Worm (Caenorhabditis elegans) whole organism, L1 larva: ENCODE data around the gene nspb-1.

Experiments used
- C16A3.4 ChIP-seq: fragments of 150-350 bp; optimal IDR thresholded peaks from 2 replicates; lab custom pipeline; 2014; ENCODE audit warnings: missing biosample characterization, missing genetic modification characterization
- F16B12.6 ChIP-seq: fragments of 150-350 bp; optimal IDR thresholded peaks from 2 replicates; lab custom pipeline; 2014; ENCODE audit warnings: missing biosample characterization, missing genetic modification characterization
- aly-2 ChIP-seq: fragments of 150-350 bp; optimal IDR thresholded peaks from 2 replicates; lab custom pipeline; 2014; ENCODE audit warnings: missing biosample characterization, missing genetic modification characterization
- ceh-63 ChIP-seq: fragments of 200-800 bp; sonication (Bioruptor generic); optimal IDR thresholded peaks from 2 replicates; lab custom pipeline; 2018; ENCODE audit warnings: mild to moderate bottlenecking, missing genetic modification characterization, missing compliant biosample characterization
- ceh-8 ChIP-seq: fragments of 200-800 bp; sonication (Bioruptor generic); optimal IDR thresholded peaks from 2 replicates; lab custom pipeline; 2018; ENCODE audit warnings: mild to moderate bottlenecking, missing genetic modification characterization, moderate library complexity, missing compliant biosample characterization
- ceh-82 ChIP-seq, 3 experiments: fragments of 150-350 bp in 1 of 3; sonication (generic microtip) in 2 of 3; optimal IDR thresholded peaks; 2 replicates each; lab custom pipeline; 2014 to 2017; ENCODE audit warnings: missing biosample characterization in 3 of 3, missing genetic modification characterization in 3 of 3
- ceh-88 ChIP-seq: fragments of 200-800 bp; sonication (Bioruptor generic); IDR thresholded peaks from 2 replicates; pipeline ENCODE4 v1.3.6; 2022; ENCODE audit warnings: missing genetic modification characterization, missing compliant biosample characterization
- ces-1 ChIP-seq: fragments of 150-350 bp; optimal IDR thresholded peaks from 2 replicates; lab custom pipeline; 2014; ENCODE audit warnings: missing biosample characterization, missing genetic modification reagents, missing genetic modification characterization
- dpl-1 ChIP-seq, 3 experiments: fragments of 150-350 bp in 2 of 3; sonication (generic microtip) in 1 of 3; optimal IDR thresholded peaks; 2 replicates each; lab custom pipeline; 2014 to 2017; ENCODE audit warnings: missing biosample characterization in 3 of 3, missing genetic modification characterization in 3 of 3, missing genetic modification reagents in 3 of 3
- dsc-1 ChIP-seq: sonication (generic microtip); optimal IDR thresholded peaks from 2 replicates; lab custom pipeline; 2016; ENCODE audit warnings: mild to moderate bottlenecking, missing genetic modification characterization, missing compliant biosample characterization
- efl-1 ChIP-seq, 4 experiments: fragments of 150-350 bp; optimal IDR thresholded peaks in 3 of 4; peaks in 1 of 4; 1 replicate in 1 of 4; 2 replicates in 3 of 4; lab custom pipeline; 2014; ENCODE audit warnings: missing biosample characterization in 2 of 4, missing genetic modification characterization in 2 of 4, missing genetic modification reagents in 2 of 4
- egl-13 ChIP-seq: sonication (generic microtip); optimal IDR thresholded peaks from 2 replicates; lab custom pipeline; 2016; ENCODE audit warnings: missing genotype, missing genetic modification reagents, missing genetic modification characterization, missing compliant biosample characterization
- elt-2 ChIP-seq: sonication (generic microtip); optimal IDR thresholded peaks from 2 replicates; lab custom pipeline; 2016; ENCODE audit warnings: missing genetic modification characterization, mild to moderate bottlenecking, inconsistent platforms, missing compliant biosample characterization, missing genetic modification reagents
- elt-3 ChIP-seq, 6 experiments: fragments of 150-350 bp in 1 of 6; sonication (generic microtip); optimal IDR thresholded peaks; 2 replicates each; lab custom pipeline; 2017 to 2018; ENCODE audit warnings: missing biosample characterization in 6 of 6, missing genetic modification characterization in 6 of 6, inconsistent platforms in 1 of 6
- ets-5 ChIP-seq: fragments of 200-800 bp; sonication (Bioruptor generic); IDR thresholded peaks from 2 replicates; pipeline ENCODE4 v1.3.6; 2022; ENCODE audit warnings: missing genetic modification characterization, missing compliant biosample characterization
- fkh-8 ChIP-seq: sonication (generic microtip); optimal IDR thresholded peaks from 2 replicates; lab custom pipeline; 2016; ENCODE audit warnings: mild to moderate bottlenecking, missing genetic modification characterization, missing compliant biosample characterization
- grh-1 ChIP-seq: fragments of 200-800 bp; sonication (Bioruptor generic); IDR thresholded peaks from 2 replicates; pipeline ENCODE4 v1.3.6; 2022; ENCODE audit warnings: missing genetic modification reagents, missing genetic modification characterization, missing compliant biosample characterization
- hlh-17 ChIP-seq: fragments of 200-800 bp; sonication (Bioruptor generic); optimal IDR thresholded peaks from 2 replicates; lab custom pipeline; 2018; ENCODE audit warnings: missing genetic modification characterization, mild to moderate bottlenecking, missing compliant biosample characterization, moderate library complexity, borderline replicate concordance
- hpl-2 ChIP-seq: fragments of 150-350 bp; optimal IDR thresholded peaks from 2 replicates; lab custom pipeline; 2014; ENCODE audit warnings: missing biosample characterization, missing genetic modification reagents, missing genetic modification characterization
- irx-1 ChIP-seq: sonication (generic microtip); optimal IDR thresholded peaks from 2 replicates; lab custom pipeline; 2016; ENCODE audit warnings: missing genetic modification characterization, missing compliant biosample characterization
- lin-13 ChIP-seq: fragments of 150-350 bp; optimal IDR thresholded peaks from 2 replicates; lab custom pipeline; 2014; ENCODE audit warnings: missing biosample characterization, missing genetic modification reagents, missing genetic modification characterization
- lin-14 ChIP-seq: fragments of 200-800 bp; sonication (Bioruptor generic); optimal IDR thresholded peaks from 2 replicates; lab custom pipeline; 2018; ENCODE audit warnings: mild to moderate bottlenecking, missing genetic modification characterization, moderate library complexity, missing compliant biosample characterization
- lin-15B ChIP-seq: fragments of 150-350 bp; sonication (generic microtip); optimal IDR thresholded peaks from 3 replicates; lab custom pipeline; 2014; ENCODE audit warnings: missing biosample characterization, missing genetic modification characterization
- lin-35 ChIP-seq, 2 experiments: fragments of 150-350 bp; optimal IDR thresholded peaks; 2 replicates each; lab custom pipeline; 2014; ENCODE audit warnings: missing biosample characterization in 2 of 2, missing genetic modification characterization in 2 of 2, missing genetic modification reagents in 2 of 2
- lin-39 ChIP-seq: fragments of 150-350 bp; optimal IDR thresholded peaks from 2 replicates; lab custom pipeline; 2014; ENCODE audit warnings: missing biosample characterization, missing genetic modification reagents, missing genetic modification characterization
- lsy-2 ChIP-seq, 2 experiments: fragments of 150-350 bp; optimal IDR thresholded peaks; 2 replicates each; lab custom pipeline; 2014; ENCODE audit warnings: missing biosample characterization in 2 of 2, missing genetic modification characterization in 2 of 2
- mab-9 ChIP-seq: fragments of 200-800 bp; sonication (Bioruptor generic); IDR thresholded peaks from 2 replicates; pipeline ENCODE4 v1.3.6; 2022; ENCODE audit warnings: missing genetic modification reagents, missing genetic modification characterization, missing compliant biosample characterization
- mdl-1 ChIP-seq, 2 experiments: fragments of 150-350 bp; optimal IDR thresholded peaks; 2 replicates each; lab custom pipeline; 2014 to 2017; ENCODE audit warnings: missing biosample characterization in 2 of 2, missing genetic modification characterization in 2 of 2, inconsistent platforms in 1 of 2
- mef-2 ChIP-seq: fragments of 150-350 bp; optimal IDR thresholded peaks from 2 replicates; lab custom pipeline; 2014; ENCODE audit warnings: missing biosample characterization, missing genetic modification characterization
- mep-1 ChIP-seq: fragments of 150-350 bp; optimal IDR thresholded peaks from 2 replicates; lab custom pipeline; 2014; ENCODE audit warnings: missing biosample characterization, missing genetic modification characterization
- nhr-11 ChIP-seq: fragments of 150-350 bp; optimal IDR thresholded peaks from 2 replicates; lab custom pipeline; 2014; ENCODE audit warnings: missing biosample characterization, missing genetic modification characterization
- nhr-12 ChIP-seq: sonication (generic microtip); optimal IDR thresholded peaks from 2 replicates; lab custom pipeline; 2017; ENCODE audit warnings: missing biosample characterization, missing genetic modification characterization
- nhr-19 ChIP-seq: fragments of 200-800 bp; sonication (Bioruptor generic); conservative IDR thresholded peaks from 2 replicates; pipeline ENCODE4 v1.3.6; 2022; ENCODE audit warnings: missing genetic modification characterization, missing compliant biosample characterization
- nhr-20 ChIP-seq: sonication (generic microtip); optimal IDR thresholded peaks from 2 replicates; lab custom pipeline; 2016; ENCODE audit warnings: mild to moderate bottlenecking, missing genetic modification characterization, missing compliant biosample characterization
- nhr-47 ChIP-seq: sonication (generic microtip); optimal IDR thresholded peaks from 2 replicates; lab custom pipeline; 2016; ENCODE audit warnings: mild to moderate bottlenecking, missing genetic modification characterization, moderate library complexity, missing compliant biosample characterization
- nhr-76 ChIP-seq: sonication (generic microtip); optimal IDR thresholded peaks from 2 replicates; lab custom pipeline; 2017; ENCODE audit warnings: missing biosample characterization, missing genetic modification characterization
- nhr-84 ChIP-seq: sonication (generic microtip); optimal IDR thresholded peaks from 2 replicates; lab custom pipeline; 2017; ENCODE audit warnings: missing biosample characterization, missing genetic modification characterization
- nhr-90 ChIP-seq: sonication (generic microtip); optimal IDR thresholded peaks from 2 replicates; lab custom pipeline; 2016; ENCODE audit warnings: mild to moderate bottlenecking, missing genetic modification characterization, missing compliant biosample characterization; ENCODE audit not compliant: poor library complexity
- rnt-1 ChIP-seq: sonication (generic microtip); optimal IDR thresholded peaks from 2 replicates; lab custom pipeline; 2016; ENCODE audit warnings: mild to moderate bottlenecking, missing genetic modification characterization, moderate library complexity, missing compliant biosample characterization
- skn-1 ChIP-seq: fragments of 150-350 bp; optimal IDR thresholded peaks from 2 replicates; lab custom pipeline; 2014; ENCODE audit warnings: missing biosample characterization, missing genetic modification characterization
- snpc-4 ChIP-seq: fragments of 150-350 bp; optimal IDR thresholded peaks from 2 replicates; lab custom pipeline; 2014; ENCODE audit warnings: missing biosample characterization, missing genetic modification characterization
- snu-23 ChIP-seq: sonication (generic microtip); optimal IDR thresholded peaks from 2 replicates; lab custom pipeline; 2016; ENCODE audit warnings: missing genetic modification characterization, missing compliant biosample characterization
- sox-4 ChIP-seq: sonication (generic microtip); optimal IDR thresholded peaks from 2 replicates; lab custom pipeline; 2016; ENCODE audit warnings: missing genetic modification characterization, missing compliant biosample characterization
- sup-37 ChIP-seq: fragments of 200-800 bp; sonication (Bioruptor generic); optimal IDR thresholded peaks from 2 replicates; lab custom pipeline; 2018; ENCODE audit warnings: mild to moderate bottlenecking, missing genetic modification characterization, missing compliant biosample characterization
- swsn-7 ChIP-seq: sonication (generic microtip); optimal IDR thresholded peaks from 2 replicates; lab custom pipeline; 2016; ENCODE audit warnings: missing genetic modification characterization, missing compliant biosample characterization
- tlp-1 ChIP-seq: fragments of 150-350 bp; optimal IDR thresholded peaks from 2 replicates; lab custom pipeline; 2014; ENCODE audit warnings: missing biosample characterization, missing genetic modification characterization
- unc-130 ChIP-seq: fragments of 150-350 bp; optimal IDR thresholded peaks from 2 replicates; lab custom pipeline; 2017; ENCODE audit warnings: missing biosample characterization, missing genetic modification characterization, inconsistent platforms
- unc-98 ChIP-seq: fragments of 200-800 bp; sonication (Bioruptor generic); IDR thresholded peaks from 2 replicates; pipeline ENCODE4 v1.3.6; 2022; ENCODE audit warnings: missing genetic modification characterization, missing compliant biosample characterization
- xbp-1 ChIP-seq: sonication (generic microtip); optimal IDR thresholded peaks from 2 replicates; lab custom pipeline; 2016; ENCODE audit warnings: missing genetic modification characterization, missing compliant biosample characterization
- zag-1 ChIP-seq: fragments of 150-350 bp; optimal IDR thresholded peaks from 2 replicates; lab custom pipeline; 2014; ENCODE audit warnings: missing biosample characterization, missing genetic modification characterization

nspb-1 gene

DNA sequence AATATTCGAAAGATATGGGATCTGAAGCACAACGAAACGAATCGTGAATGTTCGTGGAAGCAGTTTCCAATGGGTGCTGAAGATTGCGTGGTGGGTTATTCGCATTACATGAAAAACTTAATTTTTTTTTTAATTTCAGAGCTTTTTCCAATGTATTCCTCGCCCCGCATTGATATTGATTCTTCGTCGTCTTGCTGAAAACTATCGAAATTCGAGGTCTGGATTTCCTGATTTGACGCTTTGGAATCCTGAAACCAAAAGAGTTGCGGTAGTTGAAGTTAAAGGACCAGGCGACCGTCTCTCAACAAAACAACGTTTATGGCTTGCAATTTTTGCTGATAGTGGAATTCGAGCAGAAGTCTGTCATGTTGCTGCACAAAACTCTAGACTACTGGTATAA, 38.9 kb downstream of the nspb-1 start:
- TF ChIP-seq nhr-12 (no peak), ceh-8 (GFP tag; lab: Kevin White, UChicago) (no peak), grh-1 (GFP tag; lab: Robert Waterston, UW) (no peak), snpc-4 (tag; lab: Kevin White, UChicago) (no peak), lin-39 (tag; lab: Kevin White, UChicago) (no peak), lsy-2 (tag; optimal IDR thresholded peaks at IDR 0.05; lab: Kevin White, UChicago) (no peak), tlp-1 (tag; lab: Kevin White, UChicago) (no peak), ceh-88 (GFP tag; lab: Robert Waterston, UW) (no peak), hpl-2 (GFP tag; lab: Kevin White, UChicago) (no peak), hlh-17 (GFP tag; lab: Kevin White, UChicago) (no peak), F16B12.6 (no peak), unc-130 (no peak), efl-1 (optimal IDR thresholded peaks at IDR 0.05; lab: Kevin White, UChicago) (no peak), efl-1 (GFP tag; optimal IDR thresholded peaks at IDR 0.05 in 1 of 2; lab: Kevin White, UChicago) (peak in 1 of 2 experiments; percentile 90), ces-1 (GFP tag; lab: Kevin White, UChicago) (no peak), elt-3 (tag; optimal IDR thresholded peaks at IDR 0.05; lab: Kevin White, UChicago) (no peak), elt-2 (tag; lab: Kevin White, UChicago) (peak; percentile 24), nhr-47 (tag; lab: Kevin White, UChicago) (no peak)

DNA sequence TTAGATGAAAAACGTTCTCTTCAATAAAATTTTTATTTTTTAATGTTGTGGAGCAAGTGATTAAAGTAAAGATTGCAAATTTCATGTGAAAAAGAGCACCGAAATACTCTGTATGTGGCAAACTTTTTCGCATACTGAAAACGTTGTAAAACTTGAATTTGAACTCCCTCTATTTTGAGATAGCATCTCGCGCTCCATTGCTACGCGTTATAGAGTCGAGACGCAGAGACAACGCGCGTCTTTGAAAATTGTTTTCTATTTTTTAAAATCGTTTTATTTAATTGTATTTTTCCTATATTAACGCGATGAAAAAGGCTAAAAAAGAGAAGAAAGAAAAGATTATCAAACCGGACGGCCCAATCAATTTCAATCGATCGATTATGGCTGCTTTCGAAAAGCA, 42.3 kb downstream of the nspb-1 start, which contains the start of gene fan-1:
Gene fan-1 (plus strand): TSS at position 78 of the 400 bp plus-strand sequence.
- TF ChIP-seq ets-5, result no peak
- peak; percentile 47 for TF ChIP-seq nhr-19
- TF ChIP-seq nhr-90 (tag; lab: Kevin White, UChicago), result peak; percentile 31
- TF ChIP-seq unc-98 (GFP tag; lab: Robert Waterston, UW), result no peak
- TF ChIP-seq snu-23 (GFP tag; lab: Kevin White, UChicago), result peak; percentile 74
- TF ChIP-seq sup-37 (GFP tag; lab: Kevin White, UChicago), result no peak
- peak; percentile 0 for TF ChIP-seq lin-39 (tag; lab: Kevin White, UChicago)
- peak; percentile 63 for TF ChIP-seq swsn-7 (tag; lab: Kevin White, UChicago)
- peak; percentile 96 to 97 (median 96) for TF ChIP-seq dpl-1 (GFP tag; optimal IDR thresholded peaks at IDR 0.05; lab: Kevin White, UChicago)
- peak; percentile 43 for TF ChIP-seq fkh-8 (tag; lab: Kevin White, UChicago)
- TF ChIP-seq mef-2 (tag; lab: Kevin White, UChicago), result no peak
- TF ChIP-seq lin-14 (GFP tag; lab: Kevin White, UChicago), result peak; percentile 62
- peak; percentile 63 for TF ChIP-seq lin-13 (GFP tag; lab: Kevin White, UChicago)
- TF ChIP-seq egl-13 (tag; lab: Kevin White, UChicago), result peak; percentile 26
- TF ChIP-seq unc-130, result peak; percentile 57
- TF ChIP-seq C16A3.4, result peak; percentile 48
- no peak for TF ChIP-seq mab-9 (GFP tag; lab: Robert Waterston, UW)
- no peak for TF ChIP-seq nhr-11 (tag; lab: Kevin White, UChicago)
- peak in 1 of 6 experiments; percentile 50 for TF ChIP-seq elt-3 (tag; optimal IDR thresholded peaks at IDR 0.05; lab: Kevin White, UChicago)
- peak; percentile 53 for TF ChIP-seq dsc-1
- TF ChIP-seq mep-1 (tag; lab: Kevin White, UChicago), result peak; percentile 73
- TF ChIP-seq nhr-20 (tag; lab: Kevin White, UChicago), result peak; percentile 77
- peak; percentile 6 for TF ChIP-seq snpc-4 (tag; lab: Kevin White, UChicago)
- TF ChIP-seq aly-2 (tag; lab: Kevin White, UChicago), result peak; percentile 14
- TF ChIP-seq ceh-82 (tag; optimal IDR thresholded peaks at IDR 0.05; lab: Kevin White, UChicago), result peak; percentile 43 to 74 (median 49)
- peak; percentile 58 for TF ChIP-seq xbp-1 (tag; lab: Kevin White, UChicago)
- peak in 1 of 2 experiments; percentile 39 for TF ChIP-seq mdl-1 (tag; optimal IDR thresholded peaks at IDR 0.05; lab: Kevin White, UChicago)
- TF ChIP-seq nhr-76 (tag; lab: Kevin White, UChicago), result no peak
- TF ChIP-seq nhr-84 (tag; lab: Kevin White, UChicago), result no peak
- peak; percentile 52 for TF ChIP-seq sox-4
- peak; percentile 30 for TF ChIP-seq irx-1 (tag; lab: Kevin White, UChicago)
- TF ChIP-seq efl-1 (optimal IDR thresholded peaks at IDR 0.05; lab: Kevin White, UChicago), result peak; percentile 94 to 98
- peak; percentile 98 to 100 for TF ChIP-seq efl-1 (GFP tag; optimal IDR thresholded peaks at IDR 0.05 in 1 of 2; lab: Kevin White, UChicago)
- peak; percentile 55 for TF ChIP-seq lin-15B (tag; lab: Kevin White, UChicago)
- no peak for TF ChIP-seq ceh-63 (GFP tag; lab: Kevin White, UChicago)
- peak; percentile 74 for TF ChIP-seq skn-1
- peak; percentile 71 to 87 for TF ChIP-seq lsy-2 (tag; optimal IDR thresholded peaks at IDR 0.05; lab: Kevin White, UChicago)
- TF ChIP-seq zag-1 (tag; lab: Kevin White, UChicago), result no peak
- peak; percentile 98 to 99 for TF ChIP-seq lin-35 (GFP tag; optimal IDR thresholded peaks at IDR 0.05; lab: Kevin White, UChicago)
- peak; percentile 71 for TF ChIP-seq rnt-1
